Fruit fly (Drosophila melanogaster) whole organism, embryonic: ENCODE measurements around the gene CG6567.

Experiments used
- CG10209 ChIP-seq: fragments of 200-800 bp; sonication (Bioruptor generic); optimal IDR thresholded peaks from 3 replicates; lab custom pipeline; 2017; ENCODE audit warnings: missing biosample characterization, mild to moderate bottlenecking, missing genetic modification characterization, missing genetic modification reagents
- CG1024 ChIP-seq: fragments of 200-800 bp; sonication (Bioruptor generic); IDR thresholded peaks from 2 replicates; pipeline ENCODE4 v1.3.6; 2022; ENCODE audit warnings: missing biosample characterization, missing genetic modification characterization
- CG10366 ChIP-seq: fragments of 200-800 bp; sonication (Bioruptor generic); IDR thresholded peaks from 2 replicates; pipeline ENCODE4 v1.3.6; 2022; ENCODE audit warnings: missing biosample characterization, missing genetic modification characterization
- CG11696 ChIP-seq: fragments of 200-800 bp; sonication (Bioruptor generic); IDR thresholded peaks from 2 replicates; pipeline ENCODE4 v1.3.6; 2022; ENCODE audit warnings: missing biosample characterization, missing genetic modification characterization
- CG1233 ChIP-seq: fragments of 200-800 bp; sonication (Bioruptor generic); optimal IDR thresholded peaks from 4 replicates; lab custom pipeline; 2018; ENCODE audit warnings: missing biosample characterization, mild to moderate bottlenecking, missing genetic modification characterization
- CG13624 ChIP-seq: fragments of 200-800 bp; sonication (Bioruptor generic); optimal IDR thresholded peaks from 2 replicates; lab custom pipeline; 2016; ENCODE audit warnings: missing biosample characterization, missing genetic modification characterization
- CG14965 ChIP-seq: fragments of 200-800 bp; sonication (Bioruptor generic); optimal IDR thresholded peaks from 2 replicates; lab custom pipeline; 2016; ENCODE audit warnings: missing biosample characterization, missing genetic modification characterization, borderline replicate concordance
- CG15269 ChIP-seq: fragments of 200-800 bp; sonication (Bioruptor generic); optimal IDR thresholded peaks from 2 replicates; lab custom pipeline; 2018; ENCODE audit warnings: missing biosample characterization, mild to moderate bottlenecking, missing genetic modification characterization, moderate library complexity
- CG1647 ChIP-seq: fragments of 200-800 bp; sonication (Bioruptor generic); optimal IDR thresholded peaks from 3 replicates; lab custom pipeline; 2016; ENCODE audit warnings: missing biosample characterization, missing genetic modification characterization
- CG17361 ChIP-seq: fragments of 200-800 bp; sonication (Bioruptor generic); IDR thresholded peaks from 3 replicates; pipeline ENCODE4 v1.3.6; 2022; ENCODE audit warnings: missing biosample characterization, missing genetic modification characterization
- CG18764 ChIP-seq: fragments of 200-800 bp; sonication (Bioruptor generic); optimal IDR thresholded peaks from 3 replicates; lab custom pipeline; 2016; ENCODE audit warnings: missing biosample characterization, missing genetic modification characterization
- CG2678 ChIP-seq: fragments of 200-800 bp; sonication (Bioruptor generic); optimal IDR thresholded peaks from 3 replicates; lab custom pipeline; 2019; ENCODE audit warnings: missing biosample characterization, mild to moderate bottlenecking, missing genetic modification characterization, moderate library complexity
- CG3065 ChIP-seq: fragments of 200-800 bp; sonication (Bioruptor generic); optimal IDR thresholded peaks from 2 replicates; lab custom pipeline; 2016; ENCODE audit warnings: missing biosample characterization, missing genetic modification characterization
- CG31441 ChIP-seq: fragments of 200-800 bp; sonication (Bioruptor generic); IDR thresholded peaks from 2 replicates; pipeline ENCODE4 v1.3.6; 2022; ENCODE audit warnings: missing biosample characterization, missing genetic modification characterization
- CG43689 ChIP-seq: fragments of 200-800 bp; sonication (Bioruptor generic); IDR thresholded peaks from 2 replicates; pipeline ENCODE4 v1.3.6; 2022; ENCODE audit warnings: missing biosample characterization, missing genetic modification characterization
- CG4404 ChIP-seq: fragments of 200-800 bp; sonication (Bioruptor generic); IDR thresholded peaks from 2 replicates; pipeline ENCODE4 v1.3.6; 2022; ENCODE audit warnings: missing biosample characterization, missing genetic modification characterization
- CG4424 ChIP-seq: fragments of 200-800 bp; sonication (Bioruptor generic); optimal IDR thresholded peaks from 3 replicates; lab custom pipeline; 2016; ENCODE audit warnings: missing biosample characterization, missing genetic modification characterization
- CG4617 ChIP-seq: fragments of 200-800 bp; sonication (Bioruptor generic); optimal IDR thresholded peaks from 3 replicates; lab custom pipeline; 2016; ENCODE audit warnings: missing biosample characterization, missing genetic modification characterization, borderline replicate concordance
- Dfd ChIP-seq, 2 experiments: fragments of >200 bp; optimal IDR thresholded peaks; 2 replicates each; lab custom pipeline; 2017; ENCODE audit warnings: missing biosample characterization in 2 of 2, missing genetic modification characterization in 2 of 2
- E2f2 ChIP-seq: fragments of 200-800 bp; sonication (Bioruptor generic); IDR thresholded peaks from 2 replicates; pipeline ENCODE4 v1.3.6; 2022; ENCODE audit warnings: missing biosample characterization, missing genetic modification characterization
- Jarid2 ChIP-seq: fragments of 200-800 bp; sonication (Bioruptor generic); optimal IDR thresholded peaks from 3 replicates; lab custom pipeline; 2017; ENCODE audit warnings: mild to moderate bottlenecking, missing biosample characterization, missing genetic modification reagents, missing genetic modification characterization
- Lhr ChIP-seq: fragments of 200-800 bp; sonication (Bioruptor generic); optimal IDR thresholded peaks from 3 replicates; lab custom pipeline; 2017; ENCODE audit warnings: mild to moderate bottlenecking, missing biosample characterization, missing genetic modification reagents, missing genetic modification characterization
- Lpt ChIP-seq: fragments of >200 bp; optimal IDR thresholded peaks from 2 replicates; lab custom pipeline; 2018; ENCODE audit warnings: missing biosample characterization, missing genetic modification characterization
- Myb ChIP-seq: fragments of 200-800 bp; sonication (Bioruptor generic); optimal IDR thresholded peaks from 2 replicates; lab custom pipeline; 2016; ENCODE audit warnings: missing biosample characterization, missing genetic modification characterization
- Oli ChIP-seq: fragments of 200-800 bp; sonication (Bioruptor generic); optimal IDR thresholded peaks from 2 replicates; lab custom pipeline; 2018; ENCODE audit warnings: missing biosample characterization, mild to moderate bottlenecking, missing genetic modification characterization, moderate library complexity
- Rfx ChIP-seq: fragments of 200-800 bp; sonication (Bioruptor generic); IDR thresholded peaks from 2 replicates; pipeline ENCODE4 v1.3.6; 2022; ENCODE audit warnings: missing biosample characterization, missing genetic modification characterization
- Scr ChIP-seq: fragments of 200-800 bp; sonication (Bioruptor generic); IDR thresholded peaks from 2 replicates; pipeline ENCODE4 v1.3.6; 2022; ENCODE audit warnings: missing biosample characterization, missing genetic modification characterization; ENCODE audit not compliant: partially characterized antibody
- Sox100B ChIP-seq: fragments of 200-800 bp; sonication (Bioruptor generic); optimal IDR thresholded peaks from 3 replicates; lab custom pipeline; 2018; ENCODE audit warnings: missing biosample characterization, mild to moderate bottlenecking, missing genetic modification characterization
- Trl ChIP-seq, 3 experiments: fragments of >200 bp in 2 of 3; fragments of 200-800 bp in 1 of 3; sonication (Bioruptor generic) in 1 of 3; optimal IDR thresholded peaks; 2 replicates in 1 of 3; 3 replicates in 2 of 3; lab custom pipeline; 2016 to 2017; ENCODE audit warnings: missing biosample characterization in 1 of 3, missing genetic modification characterization in 1 of 3
- ase ChIP-seq: fragments of 200-800 bp; sonication (Bioruptor generic); IDR thresholded peaks from 3 replicates; pipeline ENCODE4 v1.3.6; 2022; ENCODE audit warnings: missing biosample characterization, missing genetic modification characterization
- bcd ChIP-seq: fragments of 200-800 bp; sonication (Bioruptor generic); optimal IDR thresholded peaks from 2 replicates; lab custom pipeline; 2017; ENCODE audit warnings: missing biosample characterization, mild to moderate bottlenecking, missing genetic modification characterization
- br ChIP-seq: fragments of >200 bp; optimal IDR thresholded peaks from 2 replicates; lab custom pipeline; 2017
- caup ChIP-seq: fragments of 200-800 bp; sonication (Bioruptor generic); optimal IDR thresholded peaks from 3 replicates; lab custom pipeline; 2017; ENCODE audit warnings: missing biosample characterization, mild to moderate bottlenecking, missing genetic modification characterization, moderate library complexity; ENCODE audit not compliant: severe bottlenecking
- chm ChIP-seq: fragments of 200-800 bp; sonication (Bioruptor generic); IDR thresholded peaks from 2 replicates; pipeline ENCODE4 v1.3.6; 2022; ENCODE audit warnings: missing biosample characterization, missing genetic modification characterization
- crc ChIP-seq: fragments of 200-800 bp; sonication (Bioruptor generic); optimal IDR thresholded peaks from 2 replicates; lab custom pipeline; 2016; ENCODE audit warnings: missing biosample characterization, missing genetic modification characterization
- dati ChIP-seq: fragments of 200-800 bp; sonication (Bioruptor generic); IDR thresholded peaks from 2 replicates; pipeline ENCODE4 v1.3.6; 2022; ENCODE audit warnings: missing biosample characterization, missing genetic modification characterization
- dm ChIP-seq: fragments of 200-800 bp; sonication (Bioruptor generic); optimal IDR thresholded peaks from 3 replicates; lab custom pipeline; 2016; ENCODE audit warnings: missing biosample characterization, missing genetic modification characterization
- esg ChIP-seq: fragments of 200-800 bp; sonication (Bioruptor generic); conservative IDR thresholded peaks from 2 replicates; pipeline ENCODE4 v1.3.6; 2022; ENCODE audit warnings: missing biosample characterization, missing genetic modification characterization
- eyg ChIP-seq: fragments of 200-800 bp; sonication (Bioruptor generic); optimal IDR thresholded peaks from 3 replicates; lab custom pipeline; 2016; ENCODE audit warnings: missing biosample characterization, missing genetic modification characterization
- fd102C ChIP-seq: fragments of 200-800 bp; sonication (Bioruptor generic); optimal IDR thresholded peaks from 2 replicates; lab custom pipeline; 2018; ENCODE audit warnings: missing biosample characterization, mild to moderate bottlenecking, missing genetic modification characterization, moderate library complexity
- fd64A ChIP-seq: fragments of 200-800 bp; sonication (Bioruptor generic); optimal IDR thresholded peaks from 3 replicates; lab custom pipeline; 2018; ENCODE audit warnings: missing biosample characterization, mild to moderate bottlenecking, missing genetic modification characterization
- grn ChIP-seq: fragments of 200-800 bp; sonication (Bioruptor generic); optimal IDR thresholded peaks from 3 replicates; lab custom pipeline; 2017; ENCODE audit warnings: missing biosample characterization, missing genetic modification characterization
- ham ChIP-seq: fragments of 200-800 bp; sonication (Bioruptor generic); IDR thresholded peaks from 2 replicates; pipeline ENCODE4 v1.3.6; 2022; ENCODE audit warnings: missing biosample characterization, missing genetic modification characterization
- jumu ChIP-seq: fragments of 200-800 bp; sonication (Bioruptor generic); optimal IDR thresholded peaks from 3 replicates; lab custom pipeline; 2016; ENCODE audit warnings: missing biosample characterization, missing genetic modification characterization
- kah ChIP-seq: fragments of 200-800 bp; sonication (Bioruptor generic); optimal IDR thresholded peaks from 2 replicates; lab custom pipeline; 2018; ENCODE audit warnings: missing biosample characterization, mild to moderate bottlenecking, missing genetic modification characterization
- kay ChIP-seq: fragments of 200-800 bp; sonication (Bioruptor generic); optimal IDR thresholded peaks from 2 replicates; lab custom pipeline; 2016; ENCODE audit warnings: missing biosample characterization, missing genetic modification characterization
- pnt ChIP-seq: fragments of 200-800 bp; sonication (Bioruptor generic); optimal IDR thresholded peaks from 3 replicates; lab custom pipeline; 2016; ENCODE audit warnings: missing biosample characterization, missing genetic modification characterization
- sc ChIP-seq, 3 experiments: fragments of >200 bp in 2 of 3; fragments of 200-800 bp in 1 of 3; sonication (Bioruptor generic) in 1 of 3; optimal IDR thresholded peaks; 2 replicates in 2 of 3; 3 replicates in 1 of 3; lab custom pipeline; 2017; ENCODE audit warnings: mild to moderate bottlenecking in 1 of 3, missing biosample characterization in 1 of 3, missing genetic modification characterization in 1 of 3, missing genetic modification reagents in 1 of 3
- sisA ChIP-seq: fragments of 200-800 bp; sonication (Bioruptor generic); IDR thresholded peaks from 2 replicates; pipeline ENCODE4 v1.3.6; 2022; ENCODE audit warnings: missing biosample characterization, missing genetic modification characterization
- toy ChIP-seq: fragments of 200-800 bp; sonication (Bioruptor generic); IDR thresholded peaks from 2 replicates; pipeline ENCODE4 v1.3.6; 2022; ENCODE audit warnings: missing biosample characterization, missing genetic modification characterization
- zfh1 ChIP-seq: fragments of 200-800 bp; sonication (Bioruptor generic); IDR thresholded peaks from 3 replicates; pipeline ENCODE4 v1.3.6; 2022; ENCODE audit warnings: missing biosample characterization, missing genetic modification characterization

CG6567 gene

DNA sequence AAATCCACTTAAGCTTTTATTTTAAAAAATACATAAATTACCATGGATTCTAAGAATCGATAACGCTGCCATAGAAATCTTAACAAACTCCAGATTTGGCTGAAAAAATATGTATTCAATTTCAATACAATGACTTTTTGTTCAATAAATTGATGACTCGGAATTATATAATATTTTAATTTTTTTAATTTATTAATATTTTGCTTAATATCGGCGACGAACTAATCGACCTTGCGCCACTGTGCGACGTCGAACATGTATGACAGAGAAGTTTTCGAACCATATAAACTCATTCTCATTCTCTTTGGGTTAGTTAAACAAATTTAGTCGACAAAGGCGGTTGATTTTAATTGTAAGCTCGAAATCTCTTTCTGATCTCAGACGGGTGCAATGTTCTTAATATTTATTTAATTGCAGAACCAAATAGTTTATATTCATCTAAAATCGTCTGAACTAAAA lies 4.7 kb downstream of the CG6567 start, which contains the start of gene CG42394 (continued):
- peak; percentile 85 for TF ChIP-seq kay (GFP tag; lab: Kevin White, UChicago)
- TF ChIP-seq CG17361 (GFP tag; lab: Robert Waterston, UW) = peak; percentile 99
- TF ChIP-seq CG3065 = peak; percentile 81
- TF ChIP-seq kah (GFP tag; lab: Kevin White, UChicago) = peak; percentile 89
- peak; percentile 89 for TF ChIP-seq sisA
- peak; percentile 67 for TF ChIP-seq CG4617 (GFP tag; lab: Kevin White, UChicago)
- peak; percentile 87 for TF ChIP-seq toy (GFP tag; lab: Robert Waterston, UW)
- TF ChIP-seq Jarid2 (GFP tag; lab: Kevin White, UChicago) = peak; percentile 83
- peak; percentile 94 for TF ChIP-seq CG15269 (tag; lab: Kevin White, UChicago)
- TF ChIP-seq E2f2 = peak; percentile 79
- TF ChIP-seq Sox100B (GFP tag; lab: Kevin White, UChicago) = peak; percentile 97
- TF ChIP-seq CG1647 (GFP tag; lab: Kevin White, UChicago) = peak; percentile 34
- peak; percentile 97 for TF ChIP-seq bcd (GFP tag; lab: Kevin White, UChicago)
- peak; percentile 35 for TF ChIP-seq jumu
- peak; percentile 88 for TF ChIP-seq CG11696 (GFP tag; lab: Robert Waterston, UW)
- peak; percentile 90 for TF ChIP-seq CG1024 (GFP tag; lab: Robert Waterston, UW)
- peak; percentile 94 for TF ChIP-seq chm (GFP tag; lab: Robert Waterston, UW)
- TF ChIP-seq CG43689 (GFP tag; lab: Robert Waterston, UW) = peak; percentile 39; the same call in 1 of the 2 replicates
- TF ChIP-seq fd102C = peak; percentile 63
- TF ChIP-seq dm (GFP tag; lab: Kevin White, UChicago) = peak; percentile 16
- no peak for TF ChIP-seq ham (GFP tag; lab: Robert Waterston, UW)
- no peak for TF ChIP-seq Trl (optimal IDR thresholded peaks at IDR 0.05; lab: Kevin White, UChicago)
- peak; percentile 70 for TF ChIP-seq Trl (GFP tag; optimal IDR thresholded peaks at IDR 0.05; lab: Kevin White, UChicago)
- TF ChIP-seq ase (GFP tag; lab: Robert Waterston, UW) = peak; percentile 91
- no peak for TF ChIP-seq CG14965 (GFP tag; lab: Kevin White, UChicago)
- TF ChIP-seq CG10366 (GFP tag; lab: Robert Waterston, UW) = peak; percentile 90
- peak; percentile 95 for TF ChIP-seq CG10209 (GFP tag; lab: Kevin White, UChicago)
- TF ChIP-seq CG13624 (GFP tag; lab: Kevin White, UChicago) = peak; percentile 62
- no peak for TF ChIP-seq eyg
- TF ChIP-seq Dfd (GFP tag; optimal IDR thresholded peaks at IDR 0.05; lab: Kevin White, UChicago) = no peak
- peak; percentile 96 for TF ChIP-seq CG4424 (GFP tag; lab: Kevin White, UChicago)
- TF ChIP-seq crc (GFP tag; lab: Kevin White, UChicago) = peak; percentile 54
- no peak for TF ChIP-seq sc (optimal IDR thresholded peaks at IDR 0.05; lab: Kevin White, UChicago)
- peak; percentile 94 for TF ChIP-seq sc (GFP tag; optimal IDR thresholded peaks at IDR 0.05; lab: Kevin White, UChicago)
- peak; percentile 95 for TF ChIP-seq Oli
- peak; percentile 56 for TF ChIP-seq pnt
- TF ChIP-seq grn (GFP tag; lab: Kevin White, UChicago) = no peak
- peak; percentile 95 for TF ChIP-seq caup (GFP tag; lab: Kevin White, UChicago)
- peak; percentile 93 for TF ChIP-seq Rfx
- TF ChIP-seq CG31441 = peak; percentile 99
- peak; percentile 88 for TF ChIP-seq esg (GFP tag; lab: Robert Waterston, UW)
- TF ChIP-seq fd64A (GFP tag; lab: Kevin White, UChicago) = peak; percentile 47
- TF ChIP-seq Lhr = peak; percentile 75
- TF ChIP-seq br (lab: Kevin White, UChicago) = no peak
- TF ChIP-seq dati (GFP tag; lab: Robert Waterston, UW) = peak; percentile 85; the same call in 1 of the 2 replicates
- TF ChIP-seq CG4404 = peak; percentile 90
- peak; percentile 92 for TF ChIP-seq CG18764
- no peak for TF ChIP-seq Lpt (GFP tag; lab: Kevin White, UChicago)
- peak; percentile 94 for TF ChIP-seq zfh1 (GFP tag; lab: Robert Waterston, UW)
- peak; percentile 96 for TF ChIP-seq CG1233 (GFP tag; lab: Kevin White, UChicago)
- TF ChIP-seq Myb (GFP tag; lab: Kevin White, UChicago) = peak; percentile 4
- TF ChIP-seq Scr (GFP tag; lab: Robert Waterston, UW) = peak; percentile 44; the same call in 1 of the 2 replicates
- peak; percentile 97 for TF ChIP-seq CG2678
